Fruit fly (Drosophila melanogaster) whole organism, embryonic: ENCODE measurements around the gene Ms.

Experiments
- Aef1 ChIP-seq: fragments of 200-800 bp; sonication (Bioruptor generic); IDR thresholded peaks from 3 replicates; pipeline ENCODE4 v1.3.6; 2022; ENCODE audit warnings: missing biosample characterization, missing genetic modification characterization
- Bgb ChIP-seq: fragments of 200-800 bp; sonication (Bioruptor generic); IDR thresholded peaks from 2 replicates; pipeline ENCODE4 v1.3.6; 2022; ENCODE audit warnings: missing biosample characterization, missing genetic modification characterization; ENCODE audit not compliant: partially characterized antibody
- CG10274 ChIP-seq: fragments of 200-800 bp; sonication (Bioruptor generic); optimal IDR thresholded peaks from 3 replicates; lab custom pipeline; 2017; ENCODE audit warnings: missing biosample characterization, mild to moderate bottlenecking, missing genetic modification characterization
- CG10565 ChIP-seq: fragments of 200-800 bp; sonication (Bioruptor generic); optimal IDR thresholded peaks from 3 replicates; lab custom pipeline; 2016; ENCODE audit warnings: missing biosample characterization, mild to moderate bottlenecking, missing genetic modification characterization
- CG11398 ChIP-seq: fragments of 200-800 bp; sonication (Bioruptor generic); optimal IDR thresholded peaks from 2 replicates; lab custom pipeline; 2016; ENCODE audit warnings: missing biosample characterization, missing genetic modification characterization
- CG12299 ChIP-seq: fragments of 200-800 bp; sonication (Bioruptor generic); optimal IDR thresholded peaks from 2 replicates; lab custom pipeline; 2018; ENCODE audit warnings: missing biosample characterization, mild to moderate bottlenecking, missing genetic modification characterization
- CG1233 ChIP-seq: fragments of 200-800 bp; sonication (Bioruptor generic); optimal IDR thresholded peaks from 4 replicates; lab custom pipeline; 2018; ENCODE audit warnings: missing biosample characterization, mild to moderate bottlenecking, missing genetic modification characterization
- CG1529 ChIP-seq: fragments of 200-800 bp; sonication (Bioruptor generic); optimal IDR thresholded peaks from 3 replicates; lab custom pipeline; 2018; ENCODE audit warnings: missing biosample characterization, missing genetic modification characterization
- CG15479 ChIP-seq: fragments of 200-800 bp; sonication (Bioruptor generic); optimal IDR thresholded peaks from 3 replicates; lab custom pipeline; 2019; ENCODE audit warnings: missing biosample characterization, mild to moderate bottlenecking, missing genetic modification characterization, moderate library complexity
- CG15514 ChIP-seq: fragments of 200-800 bp; sonication (Bioruptor generic); optimal IDR thresholded peaks from 3 replicates; lab custom pipeline; 2017; ENCODE audit warnings: missing biosample characterization, missing genetic modification characterization, mild to moderate bottlenecking, moderate library complexity, missing genetic modification reagents
- CG15696 ChIP-seq: fragments of 200-800 bp; sonication (Bioruptor generic); optimal IDR thresholded peaks from 2 replicates; lab custom pipeline; 2019; ENCODE audit warnings: missing biosample characterization, mild to moderate bottlenecking, missing genetic modification characterization, moderate library complexity
- CG16863 ChIP-seq: fragments of 200-800 bp; sonication (Bioruptor generic); optimal IDR thresholded peaks from 3 replicates; lab custom pipeline; 2016; ENCODE audit warnings: missing biosample characterization, missing genetic modification characterization
- CG17186 ChIP-seq: fragments of 200-800 bp; sonication (Bioruptor generic); optimal IDR thresholded peaks from 3 replicates; lab custom pipeline; 2017; ENCODE audit warnings: missing biosample characterization, missing genetic modification reagents, missing genetic modification characterization
- CG1832 ChIP-seq: fragments of 200-800 bp; sonication (Bioruptor generic); optimal IDR thresholded peaks from 2 replicates; lab custom pipeline; 2017; ENCODE audit warnings: missing biosample characterization, mild to moderate bottlenecking, missing genetic modification characterization, inconsistent platforms
- CG18619 ChIP-seq: fragments of 200-800 bp; sonication (Bioruptor generic); optimal IDR thresholded peaks from 3 replicates; lab custom pipeline; 2017; ENCODE audit warnings: missing biosample characterization, mild to moderate bottlenecking, missing genetic modification characterization
- CG2712 ChIP-seq: fragments of 200-800 bp; optimal IDR thresholded peaks from 3 replicates; lab custom pipeline; 2019; ENCODE audit warnings: missing biosample characterization, mild to moderate bottlenecking, missing genetic modification characterization, moderate library complexity
- CG33557 ChIP-seq: fragments of 200-800 bp; sonication (Bioruptor generic); optimal IDR thresholded peaks from 2 replicates; lab custom pipeline; 2019; ENCODE audit warnings: missing biosample characterization, mild to moderate bottlenecking, missing genetic modification characterization, moderate library complexity
- CG4360 ChIP-seq: fragments of 200-800 bp; sonication (Bioruptor generic); IDR thresholded peaks from 2 replicates; pipeline ENCODE4 v1.3.6; 2022; ENCODE audit warnings: missing biosample characterization, missing genetic modification characterization
- CG43689 ChIP-seq: fragments of 200-800 bp; sonication (Bioruptor generic); IDR thresholded peaks from 2 replicates; pipeline ENCODE4 v1.3.6; 2022; ENCODE audit warnings: missing biosample characterization, missing genetic modification characterization
- CG4424 ChIP-seq: fragments of 200-800 bp; sonication (Bioruptor generic); optimal IDR thresholded peaks from 3 replicates; lab custom pipeline; 2016; ENCODE audit warnings: missing biosample characterization, missing genetic modification characterization
- CG5180 ChIP-seq: fragments of 200-800 bp; sonication (Bioruptor generic); optimal IDR thresholded peaks from 3 replicates; lab custom pipeline; 2017; ENCODE audit warnings: missing biosample characterization, missing genetic modification characterization, mild to moderate bottlenecking, moderate library complexity, missing genetic modification reagents
- CG7372 ChIP-seq: fragments of 200-800 bp; sonication (Bioruptor generic); IDR thresholded peaks from 2 replicates; pipeline ENCODE4 v1.3.6; 2022; ENCODE audit warnings: missing biosample characterization, missing genetic modification characterization
- CG8478 ChIP-seq: fragments of >200 bp; optimal IDR thresholded peaks from 2 replicates; lab custom pipeline; 2018
- CG8765 ChIP-seq: fragments of 200-800 bp; sonication (Bioruptor generic); IDR thresholded peaks from 2 replicates; pipeline ENCODE4 v1.3.6; 2022; ENCODE audit warnings: missing biosample characterization, missing genetic modification characterization
- CG9797 ChIP-seq: fragments of 200-800 bp; sonication (Bioruptor generic); optimal IDR thresholded peaks from 3 replicates; lab custom pipeline; 2018; ENCODE audit warnings: missing biosample characterization, mild to moderate bottlenecking, missing genetic modification characterization
- Elba2 ChIP-seq: fragments of 200-800 bp; sonication (Bioruptor generic); optimal IDR thresholded peaks from 3 replicates; lab custom pipeline; 2016; ENCODE audit warnings: missing biosample characterization, missing genetic modification characterization
- HHEX ChIP-seq: fragments of 200-800 bp; sonication (Bioruptor generic); optimal IDR thresholded peaks from 3 replicates; lab custom pipeline; 2017; ENCODE audit warnings: missing biosample characterization, mild to moderate bottlenecking, missing genetic modification characterization, missing genetic modification reagents
- HLHmδ ChIP-seq: fragments of 200-800 bp; sonication (Bioruptor generic); optimal IDR thresholded peaks from 2 replicates; lab custom pipeline; 2018; ENCODE audit warnings: missing biosample characterization, mild to moderate bottlenecking, missing genetic modification characterization, moderate library complexity
- HmgZ ChIP-seq: fragments of 200-800 bp; sonication (Bioruptor generic); optimal IDR thresholded peaks from 2 replicates; lab custom pipeline; 2018; ENCODE audit warnings: missing biosample characterization, mild to moderate bottlenecking, missing genetic modification characterization
- MTF-1 ChIP-seq: fragments of 200-800 bp; sonication (Bioruptor generic); optimal IDR thresholded peaks from 2 replicates; lab custom pipeline; 2018; ENCODE audit warnings: missing biosample characterization, mild to moderate bottlenecking, missing genetic modification characterization, borderline replicate concordance
- Opbp ChIP-seq: fragments of 200-800 bp; sonication (Bioruptor generic); IDR thresholded peaks from 3 replicates; pipeline ENCODE4 v1.3.6; 2022; ENCODE audit warnings: missing biosample characterization, missing genetic modification characterization; ENCODE audit not compliant: partially characterized antibody
- Sin3A ChIP-seq: fragments of >200 bp; optimal IDR thresholded peaks from 2 replicates; lab custom pipeline; 2018
- Sry-β ChIP-seq: fragments of 200-800 bp; sonication (Bioruptor generic); optimal IDR thresholded peaks from 2 replicates; lab custom pipeline; 2018; ENCODE audit warnings: missing biosample characterization, mild to moderate bottlenecking, missing genetic modification characterization, moderate library complexity
- Sry-δ ChIP-seq: fragments of 200-800 bp; sonication (Bioruptor generic); optimal IDR thresholded peaks from 2 replicates; lab custom pipeline; 2016; ENCODE audit warnings: missing biosample characterization, missing genetic modification characterization
- al ChIP-seq: fragments of 200-800 bp; sonication (Bioruptor generic); IDR thresholded peaks from 2 replicates; pipeline ENCODE4 v1.3.6; 2022; ENCODE audit warnings: missing biosample characterization, missing genetic modification characterization
- ara ChIP-seq: fragments of 200-800 bp; sonication (Bioruptor generic); IDR thresholded peaks from 2 replicates; pipeline ENCODE4 v1.3.6; 2022; ENCODE audit warnings: missing biosample characterization, missing genetic modification characterization
- ato ChIP-seq: fragments of 200-800 bp; sonication (Bioruptor generic); IDR thresholded peaks from 2 replicates; pipeline ENCODE4 v1.3.6; 2022; ENCODE audit warnings: missing biosample characterization, missing genetic modification characterization; ENCODE audit not compliant: partially characterized antibody
- bigmax ChIP-seq: fragments of 200-800 bp; sonication (Bioruptor generic); optimal IDR thresholded peaks from 2 replicates; lab custom pipeline; 2018; ENCODE audit warnings: missing biosample characterization, mild to moderate bottlenecking, missing genetic modification characterization
- esg ChIP-seq: fragments of 200-800 bp; sonication (Bioruptor generic); conservative IDR thresholded peaks from 2 replicates; pipeline ENCODE4 v1.3.6; 2022; ENCODE audit warnings: missing biosample characterization, missing genetic modification characterization
- fd96Cb ChIP-seq: fragments of 200-800 bp; sonication (Bioruptor generic); optimal IDR thresholded peaks from 2 replicates; lab custom pipeline; 2018; ENCODE audit warnings: missing biosample characterization, mild to moderate bottlenecking, missing genetic modification characterization, moderate library complexity
- gce ChIP-seq: fragments of 200-800 bp; sonication (Bioruptor generic); IDR thresholded peaks from 3 replicates; pipeline ENCODE4 v1.3.6; 2022; ENCODE audit warnings: missing biosample characterization, missing genetic modification characterization
- gt ChIP-seq: fragments of 200-800 bp; sonication (Bioruptor generic); IDR thresholded peaks from 2 replicates; pipeline ENCODE4 v1.3.6; 2022; ENCODE audit warnings: missing biosample characterization, missing genetic modification characterization
- hth ChIP-seq: fragments of >200 bp; optimal IDR thresholded peaks from 2 replicates; lab custom pipeline; 2017; ENCODE audit warnings: inconsistent platforms
- schlank ChIP-seq: fragments of 200-800 bp; sonication (Bioruptor generic); optimal IDR thresholded peaks from 2 replicates; lab custom pipeline; 2018; ENCODE audit warnings: missing biosample characterization, mild to moderate bottlenecking, missing genetic modification characterization
- scrt ChIP-seq: fragments of 200-800 bp; sonication (Bioruptor generic); optimal IDR thresholded peaks from 2 replicates; lab custom pipeline; 2018; ENCODE audit warnings: missing biosample characterization, mild to moderate bottlenecking, missing genetic modification characterization, moderate library complexity
- ssp ChIP-seq: fragments of 200-800 bp; sonication (Bioruptor generic); IDR thresholded peaks from 2 replicates; pipeline ENCODE4 v1.3.6; 2022; ENCODE audit warnings: missing biosample characterization, missing genetic modification characterization
- sug ChIP-seq: fragments of 200-800 bp; optimal IDR thresholded peaks from 2 replicates; lab custom pipeline; 2019; ENCODE audit warnings: missing biosample characterization, mild to moderate bottlenecking, missing genetic modification characterization, moderate library complexity
- ttk ChIP-seq: fragments of 200-800 bp; sonication (Bioruptor generic); IDR thresholded peaks from 2 replicates; pipeline ENCODE4 v2.1.2; 2022; ENCODE audit warnings: missing biosample characterization, missing genetic modification characterization
- vfl ChIP-seq: fragments of 200-800 bp; sonication (Bioruptor generic); optimal IDR thresholded peaks from 2 replicates; lab custom pipeline; 2016; ENCODE audit warnings: missing biosample characterization, missing genetic modification characterization
- zfh1 ChIP-seq: fragments of 200-800 bp; sonication (Bioruptor generic); IDR thresholded peaks from 3 replicates; pipeline ENCODE4 v1.3.6; 2022; ENCODE audit warnings: missing biosample characterization, missing genetic modification characterization

Gene Ms

DNA sequence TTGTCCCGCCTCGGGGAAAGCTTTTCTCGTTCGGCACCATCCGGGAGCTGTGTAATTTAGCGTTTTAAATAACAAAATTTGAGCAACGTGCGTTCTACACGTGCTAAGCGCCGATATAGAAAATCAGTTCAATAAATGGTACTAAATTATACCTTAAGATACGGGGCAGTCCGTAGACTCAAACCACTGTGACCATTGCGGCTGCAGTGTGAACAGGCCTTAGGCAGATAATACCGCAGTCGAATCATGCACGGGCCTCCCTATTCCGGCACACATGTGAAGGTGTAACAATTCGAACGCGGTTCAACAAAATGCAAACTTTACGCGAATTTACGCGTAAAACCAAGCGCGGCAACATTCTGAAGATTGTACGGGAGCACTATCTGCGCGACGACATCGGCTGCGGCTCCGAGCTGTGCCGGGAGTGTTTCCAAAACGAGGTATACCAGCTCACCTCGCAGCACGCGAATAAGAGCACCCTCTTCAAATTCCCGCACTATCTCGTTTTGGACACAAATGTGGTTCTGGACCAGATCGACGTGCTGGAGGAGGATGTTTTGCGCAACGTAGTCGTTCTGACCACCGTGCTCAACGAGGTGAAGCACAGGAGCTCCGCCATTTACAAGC is 8.1 kb upstream of the Ms start, which contains the start of the genes Rrp5 and Dis3 (continued):
- TF ChIP-seq CG1529 (no peak), CG9797 (GFP tag; lab: Kevin White, UChicago) (peak; percentile 83), vfl (no peak), HmgZ (tag; lab: Kevin White, UChicago) (peak; percentile 84), CG2712 (tag; lab: Kevin White, UChicago) (no peak), ttk (GFP tag; lab: Robert Waterston, UW) (peak; percentile 38; the same call in 1 of the 2 replicates), Opbp (GFP tag; lab: Robert Waterston, UW) (peak; percentile 76), CG18619 (no peak), Elba2 (GFP tag; lab: Kevin White, UChicago) (no peak), CG1233 (no peak), CG16863 (GFP tag; lab: Kevin White, UChicago) (no peak), Aef1 (GFP tag; lab: Robert Waterston, UW) (no peak), ara (GFP tag; lab: Robert Waterston, UW) (0 out of 2 replicates have a peak, but pooled peaks have one; percentile 50), gce (GFP tag; lab: Robert Waterston, UW) (no peak), Bgb (peak; percentile 44; the same call in 1 of the 2 replicates), schlank (no peak), CG10565 (GFP tag; lab: Kevin White, UChicago) (no peak), CG7372 (0 out of 2 replicates have a peak, but pooled peaks have one; percentile 31), fd96Cb (no peak), ato (GFP tag; lab: Robert Waterston, UW) (peak; percentile 7; the same call in 1 of the 2 replicates), esg (GFP tag; lab: Robert Waterston, UW) (no peak), bigmax (GFP tag; lab: Kevin White, UChicago) (peak; percentile 29), CG33557 (GFP tag; lab: Kevin White, UChicago) (no peak), CG15479 (GFP tag; lab: Kevin White, UChicago) (no peak), al (GFP tag; lab: Robert Waterston, UW) (0 out of 2 replicates have a peak, but pooled peaks have one; percentile 10), Sry-δ (GFP tag; lab: Kevin White, UChicago) (peak; percentile 65), Sry-β (no peak), scrt (GFP tag; lab: Kevin White, UChicago) (no peak), CG15514 (peak; percentile 85), zfh1 (GFP tag; lab: Robert Waterston, UW) (peak; percentile 44; the same call in 2 of the 3 replicates), CG4360 (GFP tag; lab: Robert Waterston, UW) (no peak), CG4424 (no peak), CG8478 (lab: Kevin White, UChicago) (no peak), CG5180 (no peak), CG12299 (tag; lab: Kevin White, UChicago) (no peak), HHEX (GFP tag; lab: Kevin White, UChicago) (no peak), CG43689 (GFP tag; lab: Robert Waterston, UW) (no peak), CG1832 (GFP tag; lab: Kevin White, UChicago) (no peak), HLHmδ (GFP tag; lab: Kevin White, UChicago) (no peak), hth (no peak), MTF-1 (GFP tag; lab: Kevin White, UChicago) (no peak), CG10274 (no peak), CG8765 (GFP tag; lab: Robert Waterston, UW) (peak; percentile 46; the same call in 1 of the 2 replicates), CG11398 (GFP tag; lab: Kevin White, UChicago) (no peak), CG15696 (tag; lab: Kevin White, UChicago) (peak; percentile 29), gt (no peak), ssp (GFP tag; lab: Robert Waterston, UW) (peak; percentile 96), sug (tag; lab: Kevin White, UChicago) (no peak), CG17186 (peak; percentile 87), Sin3A (peak; percentile 81)
